Worm (Caenorhabditis elegans): ENCODE results near the gene ZK856.11.

DNA sequence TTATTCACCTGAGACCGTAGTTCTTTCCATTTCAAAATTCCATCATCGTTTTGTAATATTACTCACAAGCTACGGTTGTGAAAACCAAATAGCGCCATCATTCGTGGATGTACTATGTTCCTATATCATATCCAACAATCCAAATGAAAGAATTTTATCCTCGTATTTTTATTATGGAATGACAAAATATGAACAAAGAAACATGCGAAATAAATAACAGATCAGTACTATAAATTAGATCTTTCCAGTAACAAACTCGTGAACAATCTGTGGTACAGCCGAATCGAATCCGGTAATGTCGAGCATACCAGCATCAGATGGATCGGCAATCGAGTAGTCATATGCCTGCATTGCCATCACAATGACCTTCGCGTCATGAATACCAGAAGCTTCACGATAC lies 47.9 kb upstream of the ZK856.11 start:
- TF ChIP-seq ceh-62 (tag; optimal IDR thresholded peaks at IDR 0.05) (no peak), ZK546.5 (tag; optimal IDR thresholded peaks at IDR 0.05) (no peak), lsy-2 (tag; optimal IDR thresholded peaks at IDR 0.05) (peak in 1 of 2 experiments; percentile 41), dpl-1 (GFP tag; optimal IDR thresholded peaks at IDR 0.05) (no peak), R02D3.7 (tag; optimal IDR thresholded peaks at IDR 0.05) (no peak), ztf-11 (tag; optimal IDR thresholded peaks at IDR 0.05) (no peak), unc-39 (tag; optimal IDR thresholded peaks at IDR 0.05) (no peak), lin-13 (GFP tag; optimal IDR thresholded peaks at IDR 0.05) (no peak), ceh-82 (tag; optimal IDR thresholded peaks at IDR 0.05) (no peak), duxl-1 (tag; optimal IDR thresholded peaks at IDR 0.05; ENCODE audit: poor library complexity) (no peak), Y75B8A.6 (GFP tag; IDR thresholded peaks at IDR 0.05) (no peak)

Data from whole organism, L4 larva.